Fruit fly (Drosophila melanogaster) whole organism, pupa: ENCODE measurements around the gene CG31955.

Experiments
- CG10348 ChIP-seq: fragments of 200-800 bp; sonication (Bioruptor generic); IDR thresholded peaks from 2 replicates; pipeline ENCODE4 v1.3.6; 2022; ENCODE audit warnings: missing biosample characterization, missing genetic modification characterization
- CG12605 ChIP-seq: fragments of 200-800 bp; sonication (Bioruptor generic); IDR thresholded peaks from 2 replicates; pipeline ENCODE4 v1.3.6; 2022; ENCODE audit warnings: missing biosample characterization, missing genetic modification characterization
- CG13204 ChIP-seq: fragments of 200-800 bp; sonication (Bioruptor generic); optimal IDR thresholded peaks from 2 replicates; lab custom pipeline; 2018; ENCODE audit warnings: missing biosample characterization, mild to moderate bottlenecking, missing genetic modification characterization, moderate library complexity
- CG14655 ChIP-seq: fragments of 200-800 bp; sonication (Bioruptor generic); optimal IDR thresholded peaks from 3 replicates; lab custom pipeline; 2017; ENCODE audit warnings: mild to moderate bottlenecking, missing biosample characterization, missing genetic modification reagents, missing genetic modification characterization
- CG15710 ChIP-seq: fragments of 200-800 bp; sonication (Bioruptor generic); optimal IDR thresholded peaks from 2 replicates; lab custom pipeline; 2018; ENCODE audit warnings: missing biosample characterization, mild to moderate bottlenecking, missing genetic modification characterization, moderate library complexity
- CG17806 ChIP-seq: fragments of 200-800 bp; sonication (Bioruptor generic); optimal IDR thresholded peaks from 2 replicates; lab custom pipeline; 2018; ENCODE audit warnings: missing biosample characterization, mild to moderate bottlenecking, missing genetic modification characterization, moderate library complexity
- CG32121 ChIP-seq: fragments of 200-800 bp; sonication (Bioruptor generic); IDR thresholded peaks from 2 replicates; pipeline ENCODE4 v1.3.6; 2022; ENCODE audit warnings: missing biosample characterization, missing genetic modification characterization
- CG34367 ChIP-seq: fragments of 200-800 bp; sonication (Bioruptor generic); optimal IDR thresholded peaks from 2 replicates; lab custom pipeline; 2018; ENCODE audit warnings: missing biosample characterization, mild to moderate bottlenecking, missing genetic modification characterization
- CG4496 ChIP-seq: fragments of 200-800 bp; sonication (Bioruptor generic); IDR thresholded peaks from 3 replicates; pipeline ENCODE4 v1.3.6; 2022; ENCODE audit warnings: missing biosample characterization, missing genetic modification characterization
- CG8159 ChIP-seq: fragments of 200-800 bp; sonication (Bioruptor generic); optimal IDR thresholded peaks from 3 replicates; lab custom pipeline; 2018; ENCODE audit warnings: missing biosample characterization, mild to moderate bottlenecking, missing genetic modification characterization, moderate library complexity
- CG8301 ChIP-seq: fragments of 200-800 bp; sonication (Bioruptor generic); optimal IDR thresholded peaks from 2 replicates; lab custom pipeline; 2018; ENCODE audit warnings: missing biosample characterization, mild to moderate bottlenecking, missing genetic modification characterization
- CG9948 ChIP-seq: fragments of 200-800 bp; sonication (Bioruptor generic); optimal IDR thresholded peaks from 2 replicates; lab custom pipeline; 2018; ENCODE audit warnings: missing biosample characterization, mild to moderate bottlenecking, missing genetic modification characterization, moderate library complexity
- D1 ChIP-seq: fragments of 200-800 bp; sonication (Bioruptor generic); optimal IDR thresholded peaks from 2 replicates; lab custom pipeline; 2018; ENCODE audit warnings: missing biosample characterization, mild to moderate bottlenecking, missing genetic modification characterization, moderate library complexity
- EcR ChIP-seq: fragments of 200-800 bp; sonication (Bioruptor generic); optimal IDR thresholded peaks from 3 replicates; lab custom pipeline; 2019; ENCODE audit warnings: missing biosample characterization, missing genetic modification characterization, mild to moderate bottlenecking, moderate library complexity, missing genetic modification reagents
- Ets98B ChIP-seq: fragments of 200-800 bp; sonication (Bioruptor generic); IDR thresholded peaks from 2 replicates; pipeline ENCODE4 v1.3.6; 2022; ENCODE audit warnings: missing biosample characterization, missing genetic modification characterization
- Pif1A ChIP-seq: fragments of 200-800 bp; sonication (Bioruptor generic); optimal IDR thresholded peaks from 3 replicates; lab custom pipeline; 2016; ENCODE audit warnings: missing biosample characterization, missing genetic modification characterization
- Pif1B ChIP-seq: fragments of 200-800 bp; sonication (Bioruptor generic); optimal IDR thresholded peaks from 3 replicates; lab custom pipeline; 2016; ENCODE audit warnings: missing biosample characterization, missing genetic modification characterization
- Snoo ChIP-seq: fragments of 200-800 bp; sonication (Bioruptor generic); optimal IDR thresholded peaks from 3 replicates; lab custom pipeline; 2017; ENCODE audit warnings: missing biosample characterization, mild to moderate bottlenecking, missing genetic modification characterization, inconsistent platforms
- fd96Ca ChIP-seq: fragments of 200-800 bp; sonication (Bioruptor generic); IDR thresholded peaks from 3 replicates; pipeline ENCODE4 v1.3.6; 2022; ENCODE audit warnings: missing biosample characterization, missing genetic modification characterization
- gl ChIP-seq: fragments of 200-800 bp; sonication (Bioruptor generic); optimal IDR thresholded peaks from 2 replicates; lab custom pipeline; 2018; ENCODE audit warnings: missing biosample characterization, mild to moderate bottlenecking, missing genetic modification characterization
- rn ChIP-seq: fragments of 200-800 bp; sonication (Bioruptor generic); IDR thresholded peaks from 2 replicates; pipeline ENCODE4 v1.3.6; 2022; ENCODE audit warnings: missing biosample characterization, missing genetic modification characterization

Gene CG31955

DNA sequence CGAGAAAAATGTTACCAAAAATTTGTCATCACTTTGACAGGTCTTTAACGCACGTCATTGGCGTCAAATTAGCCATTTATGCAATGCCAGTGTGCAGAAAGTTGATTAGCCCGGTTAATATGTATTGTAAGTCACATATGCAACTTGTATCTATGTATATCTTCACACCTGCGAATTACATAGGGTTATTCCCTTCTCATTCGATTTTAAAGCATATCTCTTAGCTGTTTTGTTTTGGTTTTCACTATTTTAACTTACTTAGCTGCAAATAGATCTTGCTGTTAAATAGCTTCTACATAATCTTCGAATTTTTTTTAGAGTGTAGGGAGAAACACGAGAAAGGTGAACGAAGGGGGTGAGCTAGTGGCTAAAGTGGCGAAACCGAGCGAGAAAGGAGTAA, 18.1 kb upstream of the CG31955 start:
- TF ChIP-seq Ets98B (peak; percentile 13; the same call in 1 of the 2 replicates), CG4496 (GFP tag; lab: Robert Waterston, UW) (no peak), EcR (GFP tag; lab: Kevin White, UChicago) (no peak), CG32121 (peak; percentile 31; the same call in 1 of the 2 replicates), CG14655 (peak; percentile 70), fd96Ca (GFP tag; lab: Robert Waterston, UW) (no peak), CG8301 (peak; percentile 72), CG17806 (tag; lab: Kevin White, UChicago) (no peak), CG12605 (GFP tag; lab: Robert Waterston, UW) (no peak)

DNA sequence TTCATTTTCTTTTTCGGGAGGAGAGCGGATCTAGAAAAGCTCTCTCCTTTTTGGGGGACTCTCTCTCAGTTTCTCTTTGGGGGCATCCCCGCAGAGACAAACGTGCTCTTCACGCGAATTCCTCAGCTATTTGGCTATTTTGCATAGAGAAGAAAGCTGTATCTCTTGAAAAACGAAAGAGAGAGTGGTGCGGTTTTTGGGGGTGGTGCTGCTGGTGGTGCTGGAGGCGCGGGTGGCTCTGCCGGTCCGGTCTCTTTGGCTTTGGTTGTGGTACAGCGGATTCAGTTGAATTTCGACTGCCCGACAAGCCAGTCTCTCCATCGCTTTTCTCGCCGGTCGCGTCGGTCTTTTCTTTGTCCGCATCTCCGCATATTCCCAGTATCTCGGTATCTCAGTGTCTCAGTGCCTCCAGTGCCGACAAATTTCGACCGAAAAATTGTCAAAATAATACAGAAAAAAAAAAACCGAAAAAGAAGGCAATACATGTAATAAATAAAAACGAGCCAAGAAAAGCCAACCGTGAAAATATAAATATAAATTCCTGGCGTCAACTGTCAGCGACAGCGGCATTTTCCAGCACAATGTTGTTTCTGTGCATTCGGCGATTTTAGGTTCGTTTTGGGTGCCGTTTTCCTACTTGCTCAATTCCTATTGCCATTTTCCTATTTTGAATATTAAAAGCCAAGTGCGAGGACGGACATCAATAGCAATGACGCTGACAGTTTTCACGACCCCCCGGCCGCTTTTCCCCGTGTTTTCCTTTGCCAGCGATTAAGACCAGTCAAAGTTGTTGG, 17.5 kb upstream of the CG31955 start, which contains the start of gene CG10019:
Gene CG10019, plus strand, starts transcription at position 285 of the 794 bp plus-strand sequence.
- TF ChIP-seq EcR (GFP tag; lab: Kevin White, UChicago) (no peak), Ets98B (peak; percentile 31; the same call in 1 of the 2 replicates), CG34367 (tag; lab: Kevin White, UChicago) (no peak), CG10348 (GFP tag; lab: Robert Waterston, UW) (no peak), CG4496 (GFP tag; lab: Robert Waterston, UW) (peak; percentile 31; the same call in 1 of the 3 replicates), CG15710 (no peak), fd96Ca (GFP tag; lab: Robert Waterston, UW) (no peak), CG8301 (no peak), CG13204 (GFP tag; lab: Kevin White, UChicago) (no peak), D1 (tag; lab: Kevin White, UChicago) (no peak), CG14655 (peak; percentile 4), CG9948 (tag; lab: Kevin White, UChicago) (no peak), Pif1A (GFP tag; lab: Kevin White, UChicago) (no peak), CG17806 (tag; lab: Kevin White, UChicago) (no peak), CG12605 (GFP tag; lab: Robert Waterston, UW) (no peak), CG32121 (peak; percentile 48), gl (tag; lab: Kevin White, UChicago) (no peak), rn (GFP tag; lab: Robert Waterston, UW) (no peak), Pif1B (GFP tag; lab: Kevin White, UChicago) (no peak), Snoo (no peak), CG8159 (no peak)

DNA sequence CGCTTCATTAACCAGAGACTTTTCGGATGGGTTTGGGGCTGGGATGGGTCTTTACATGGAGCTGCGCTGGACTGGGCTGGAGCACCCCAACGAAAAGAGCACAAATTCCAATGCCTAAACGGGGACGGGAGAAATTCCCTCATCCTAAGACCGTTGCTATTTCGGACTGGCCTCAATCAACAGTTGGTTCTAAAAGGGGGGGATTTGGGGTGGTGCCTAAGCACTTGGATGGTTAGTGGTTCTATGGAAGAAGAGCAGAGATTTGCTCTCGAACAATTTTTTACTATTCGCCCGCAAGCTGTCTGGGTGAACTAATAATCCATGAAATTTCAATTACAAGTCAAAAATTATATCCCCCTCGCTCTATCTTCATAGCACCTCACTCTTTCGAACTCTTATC, 16.7 kb upstream of the CG31955 start:
- TF ChIP-seq CG32121 (no peak), Snoo (no peak), Ets98B (no peak), CG34367 (tag; lab: Kevin White, UChicago) (no peak)

- TF ChIP-seq CG4496 (GFP tag; lab: Robert Waterston, UW) = 0 out of 3 replicates have a peak, but pooled peaks have one; percentile 27
- no peak for TF ChIP-seq CG13204 (GFP tag; lab: Kevin White, UChicago)
- peak; percentile 38 for TF ChIP-seq Pif1B (GFP tag; lab: Kevin White, UChicago)
- no peak for TF ChIP-seq D1 (tag; lab: Kevin White, UChicago)
- no peak for TF ChIP-seq CG14655
- 0 out of 3 replicates have a peak, but pooled peaks have one; percentile 12 for TF ChIP-seq fd96Ca (GFP tag; lab: Robert Waterston, UW)
- TF ChIP-seq Pif1A (GFP tag; lab: Kevin White, UChicago) = peak; percentile 52
- TF ChIP-seq EcR (GFP tag; lab: Kevin White, UChicago) = no peak
- TF ChIP-seq CG15710 = no peak
- peak; percentile 29 for TF ChIP-seq CG34367 (tag; lab: Kevin White, UChicago)
- peak; percentile 49 for TF ChIP-seq CG8159
These were observed 6.6 kb upstream of the CG31955 start for dm6 chr2L:3719414-3719959.

dm6 chr2L:3717673-3718235, 4.8 kb upstream of the CG31955 start, which contains the start of the genes lectin-24A and Shaw:
Gene lectin-24A, minus strand, starts transcription at chr2L:3717773.
Gene Shaw, plus strand, starts transcription at chr2L:3718185.
- TF ChIP-seq CG13204 (GFP tag; lab: Kevin White, UChicago) = no peak
- no peak for TF ChIP-seq EcR (GFP tag; lab: Kevin White, UChicago)
- TF ChIP-seq CG8301 = no peak
- TF ChIP-seq CG9948 (tag; lab: Kevin White, UChicago) = no peak
- TF ChIP-seq CG32121 = no peak
- TF ChIP-seq CG34367 (tag; lab: Kevin White, UChicago) = no peak
- no peak for TF ChIP-seq CG14655
- TF ChIP-seq CG8159 = no peak
- no peak for TF ChIP-seq Snoo
- TF ChIP-seq CG12605 (GFP tag; lab: Robert Waterston, UW) = no peak

DNA sequence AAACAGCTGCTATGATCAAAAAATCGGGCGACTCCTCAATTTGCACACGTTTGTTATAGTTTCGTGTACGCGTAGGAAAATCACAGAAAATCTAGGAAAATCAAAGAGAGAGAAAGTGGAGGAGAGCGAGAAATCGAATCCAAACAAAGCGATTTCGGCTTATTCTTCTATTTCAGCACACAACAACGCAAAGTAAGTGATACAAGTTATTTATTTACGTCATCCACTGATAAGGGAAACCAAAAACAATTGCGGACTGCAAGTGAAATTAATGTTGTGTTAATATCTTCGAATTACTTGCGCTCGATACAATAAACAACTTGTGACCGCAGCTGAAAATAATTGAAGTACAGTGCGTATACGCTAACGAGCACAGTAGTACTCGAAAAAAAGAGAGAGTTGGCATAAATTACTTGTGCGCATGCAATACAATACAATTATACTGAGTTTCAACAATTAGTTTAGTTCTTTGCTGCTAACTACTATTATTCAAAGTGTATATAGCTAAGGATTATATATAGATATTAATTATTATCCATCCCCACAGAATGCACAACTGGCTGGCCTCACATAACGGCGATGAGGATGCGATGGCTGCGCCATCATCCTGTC, 746 bp upstream of the CG31955 start:
- TF ChIP-seq fd96Ca (GFP tag; lab: Robert Waterston, UW) (no peak), Pif1B (GFP tag; lab: Kevin White, UChicago) (no peak), CG8159 (no peak), CG8301 (no peak), CG13204 (GFP tag; lab: Kevin White, UChicago) (no peak), CG32121 (no peak; the same call in 1 of the 2 replicates), Ets98B (no peak; the same call in 1 of the 2 replicates), CG14655 (no peak), rn (GFP tag; lab: Robert Waterston, UW) (no peak), CG34367 (tag; lab: Kevin White, UChicago) (no peak)
